Worm (Caenorhabditis elegans): ENCODE measurements around the gene C54D1.7.

ce11 chrX:7151976-7152528 lies 3.8 kb downstream of the C54D1.7 start:
- TF ChIP-seq nhr-76 (tag; optimal IDR thresholded peaks at IDR 0.05) (no peak), snpc-4 (tag; optimal IDR thresholded peaks at IDR 0.05) (no peak), ces-1 (GFP tag; optimal IDR thresholded peaks at IDR 0.05) (no peak), unc-39 (tag; optimal IDR thresholded peaks at IDR 0.05) (no peak), ztf-11 (tag; optimal IDR thresholded peaks at IDR 0.05) (no peak), unc-62 (GFP tag; optimal IDR thresholded peaks at IDR 0.05) (no peak), nhr-28 (tag; optimal IDR thresholded peaks at IDR 0.05) (no peak), tbx-8 (GFP tag; optimal IDR thresholded peaks at IDR 0.05) (no peak)
